Worm (Caenorhabditis elegans): ENCODE results near the gene srlf-30.
A peak's percentile ranks its signal among the peaks of the same experiment; 100 is the strongest.

Gene srlf-30

DNA sequence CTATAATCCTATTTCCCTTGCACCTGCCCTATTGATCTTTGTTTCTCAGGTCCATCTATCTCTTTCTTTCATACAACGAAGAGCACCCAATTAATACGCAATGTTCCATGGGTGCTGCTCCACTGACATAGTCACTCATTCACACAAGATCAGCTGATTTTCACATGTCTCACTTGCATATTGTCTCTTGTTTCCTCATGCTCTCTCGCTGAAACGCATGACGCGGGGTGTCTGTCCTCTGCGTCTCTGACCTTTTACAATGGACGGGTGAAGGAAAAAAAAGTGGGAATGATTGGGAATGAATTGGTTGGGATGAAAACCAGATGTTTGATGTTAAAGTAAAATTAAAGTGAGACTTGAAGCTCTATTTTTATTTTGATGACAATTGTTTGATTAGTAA, 35.2 kb downstream of the srlf-30 start (continued):
- TF ChIP-seq snpc-1.2 (GFP tag; IDR thresholded peaks at IDR 0.05) = peak; percentile 33; the same call in 1 of the 2 replicates
- TF ChIP-seq php-3 (GFP tag; IDR thresholded peaks at IDR 0.05) = peak; percentile 44; the same call in 1 of the 2 replicates
- TF ChIP-seq ZK546.5 (tag; optimal IDR thresholded peaks at IDR 0.05) = no peak
- 0 out of 2 replicates have a peak, but pooled peaks have one; percentile 29 for TF ChIP-seq nhr-41 (GFP tag; IDR thresholded peaks at IDR 0.05)
- no peak for TF ChIP-seq zfp-2 (tag; optimal IDR thresholded peaks at IDR 0.05)
- TF ChIP-seq dmd-9 (GFP tag; IDR thresholded peaks at IDR 0.05) = no peak
- no peak for TF ChIP-seq ceh-32 (tag; optimal IDR thresholded peaks at IDR 0.05; ENCODE audit: poor library complexity)
- TF ChIP-seq gei-8 (GFP tag; optimal IDR thresholded peaks at IDR 0.05) = peak; percentile 4
- TF ChIP-seq saeg-2 (GFP tag; IDR thresholded peaks at IDR 0.05) = no peak
- TF ChIP-seq skn-1 (tag; optimal IDR thresholded peaks at IDR 0.05) = peak; percentile 9
- no peak for TF ChIP-seq zip-2 (tag; optimal IDR thresholded peaks at IDR 0.05)
- TF ChIP-seq Y5F2A.4 (GFP tag; optimal IDR thresholded peaks at IDR 0.05) = no peak
- TF ChIP-seq ama-1 (optimal IDR thresholded peaks at IDR 0.05) = peak; percentile 77
- TF ChIP-seq R02D3.7 (tag; optimal IDR thresholded peaks at IDR 0.05) = no peak
- TF ChIP-seq F37D6.2 (tag; optimal IDR thresholded peaks at IDR 0.05) = peak; percentile 63
- TF ChIP-seq T20F7.1 (GFP tag; optimal IDR thresholded peaks at IDR 0.05) = peak; percentile 78
- no peak; the same call in 1 of the 2 replicates for TF ChIP-seq ceh-44 (GFP tag; IDR thresholded peaks at IDR 0.05)
- peak in 1 of 2 experiments; percentile 98 for TF ChIP-seq unc-62 (GFP tag; optimal IDR thresholded peaks at IDR 0.05 in 1 of 2)
- no peak for TF ChIP-seq unc-62 (tag; optimal IDR thresholded peaks at IDR 0.05)
- 0 out of 2 replicates have a peak, but pooled peaks have one; percentile 34 for TF ChIP-seq arid-1 (GFP tag; conservative IDR thresholded peaks at IDR 0.05)
- TF ChIP-seq F10B5.3 (tag; optimal IDR thresholded peaks at IDR 0.05) = no peak
- TF ChIP-seq vab-7 (GFP tag; IDR thresholded peaks at IDR 0.05) = peak; percentile 54
- no peak for TF ChIP-seq fkh-10 (GFP tag; optimal IDR thresholded peaks at IDR 0.05)
- peak in 1 of 2 experiments; percentile 50 for TF ChIP-seq daf-16 (GFP tag; optimal IDR thresholded peaks at IDR 0.05)
- peak; percentile 67 for TF ChIP-seq daf-16 (tag; optimal IDR thresholded peaks at IDR 0.05)
- no peak for TF ChIP-seq nhr-237 (tag; optimal IDR thresholded peaks at IDR 0.05)
- no peak for TF ChIP-seq lim-7 (GFP tag; IDR thresholded peaks at IDR 0.05)
- TF ChIP-seq lir-3 (tag; optimal IDR thresholded peaks at IDR 0.05) = no peak
- TF ChIP-seq ctbp-1 (GFP tag; IDR thresholded peaks at IDR 0.05) = peak; percentile 80
- no peak for TF ChIP-seq F49E8.2 (tag; optimal IDR thresholded peaks at IDR 0.05; ENCODE audit: borderline replicate concordance)
- TF ChIP-seq Y105C5A.15 (GFP tag; IDR thresholded peaks at IDR 0.05) = no peak
- no peak for TF ChIP-seq lin-15B (tag; optimal IDR thresholded peaks at IDR 0.05)
- TF ChIP-seq mep-1 (tag; optimal IDR thresholded peaks at IDR 0.05) = peak; percentile 90
- TF ChIP-seq ztf-7 (tag; optimal IDR thresholded peaks at IDR 0.05) = no peak
- peak; percentile 67 for TF ChIP-seq nhr-6 (tag; optimal IDR thresholded peaks at IDR 0.05)
- TF ChIP-seq mes-2 (tag; optimal IDR thresholded peaks at IDR 0.05; ENCODE audit: poor library complexity, severe bottlenecking) = peak; percentile 75
- no peak for TF ChIP-seq madf-5 (GFP tag; IDR thresholded peaks at IDR 0.05)
- TF ChIP-seq sdz-12 (GFP tag; optimal IDR thresholded peaks at IDR 0.05) = no peak
- no peak for TF ChIP-seq cey-2 (tag; optimal IDR thresholded peaks at IDR 0.05; ENCODE audit: borderline replicate concordance, insufficient read depth)
- no peak for TF ChIP-seq ceh-62 (tag; optimal IDR thresholded peaks at IDR 0.05)
- TF ChIP-seq lin-13 (GFP tag; optimal IDR thresholded peaks at IDR 0.05) = peak; percentile 58
- peak; percentile 59 for TF ChIP-seq ceh-28 (tag; optimal IDR thresholded peaks at IDR 0.05)
- no peak for TF ChIP-seq egl-27 (tag; optimal IDR thresholded peaks at IDR 0.05)
- TF ChIP-seq nhr-11 (tag; optimal IDR thresholded peaks at IDR 0.05) = peak; percentile 93
- peak; percentile 50; the same call in 1 of the 2 replicates for TF ChIP-seq zfp-3 (GFP tag; conservative IDR thresholded peaks at IDR 0.05)
- peak; percentile 88 for TF ChIP-seq dmd-6 (GFP tag; IDR thresholded peaks at IDR 0.05)
- no peak for TF ChIP-seq Y75B8A.6 (GFP tag; IDR thresholded peaks at IDR 0.05)
- no peak for TF ChIP-seq nhr-42 (GFP tag; IDR thresholded peaks at IDR 0.05)
- TF ChIP-seq T26A8.4 (GFP tag; IDR thresholded peaks at IDR 0.05) = peak; percentile 50; the same call in 1 of the 2 replicates
- TF ChIP-seq zag-1 (tag; optimal IDR thresholded peaks at IDR 0.05) = no peak
- no peak for TF ChIP-seq daf-19 (GFP tag; conservative IDR thresholded peaks at IDR 0.05)
- TF ChIP-seq mdl-1 (tag; optimal IDR thresholded peaks at IDR 0.05) = peak; percentile 52 to 88

Data from whole organism, L4 larva.